Worm (Caenorhabditis elegans): ENCODE measurements around the gene nhr-12.

nhr-12 gene

ce11 chrV:10043234-10043796 is 40.5 kb downstream of the nhr-12 start, which contains the start of gene T06E8.8 (continued):
- TF ChIP-seq nhr-237 (tag; optimal IDR thresholded peaks at IDR 0.05) (no peak), ztf-11 (tag; optimal IDR thresholded peaks at IDR 0.05) (no peak), egl-27 (tag; optimal IDR thresholded peaks at IDR 0.05) (peak; percentile 63), lsy-2 (tag; optimal IDR thresholded peaks at IDR 0.05) (peak in 1 of 2 experiments; percentile 83)

- TF ChIP-seq lin-11 (tag; optimal IDR thresholded peaks at IDR 0.05) (peak; percentile 27), crh-2 (tag; optimal IDR thresholded peaks at IDR 0.05) (peak; percentile 81), mdl-1 (tag; optimal IDR thresholded peaks at IDR 0.05) (peak in 1 of 2 experiments; percentile 71), mab-5 (tag; optimal IDR thresholded peaks at IDR 0.05) (peak; percentile 36), lin-13 (GFP tag; optimal IDR thresholded peaks at IDR 0.05) (peak; percentile 40), nhr-10 (tag; optimal IDR thresholded peaks at IDR 0.05) (peak; percentile 8), nhr-11 (tag; optimal IDR thresholded peaks at IDR 0.05) (no peak), zag-1 (tag; optimal IDR thresholded peaks at IDR 0.05) (peak; percentile 28), sma-9 (GFP tag; optimal IDR thresholded peaks at IDR 0.05) (peak; percentile 95), sma-9 (tag; optimal IDR thresholded peaks at IDR 0.05) (no peak), egl-27 (tag; optimal IDR thresholded peaks at IDR 0.05) (peak; percentile 71), elt-1 (tag; optimal IDR thresholded peaks at IDR 0.05) (no peak), nhr-23 (tag; optimal IDR thresholded peaks at IDR 0.05) (no peak), ztf-1 (GFP tag; conservative IDR thresholded peaks at IDR 0.05) (no peak), C34F6.9 (tag; optimal IDR thresholded peaks at IDR 0.05) (peak; percentile 84), nhr-129 (tag; optimal IDR thresholded peaks at IDR 0.05) (peak; percentile 80), elt-3 (tag; optimal IDR thresholded peaks at IDR 0.05) (no peak), gmeb-1 (tag; optimal IDR thresholded peaks at IDR 0.05) (peak; percentile 42), nhr-21 (tag; optimal IDR thresholded peaks at IDR 0.05) (peak; percentile 39), sma-3 (GFP tag; optimal IDR thresholded peaks at IDR 0.05) (peak; percentile 53), lin-39 (tag; optimal IDR thresholded peaks at IDR 0.05) (no peak), mbf-1 (tag; optimal IDR thresholded peaks at IDR 0.05) (no peak), unc-55 (GFP tag; optimal IDR thresholded peaks at IDR 0.05) (peak; percentile 74), fos-1 (tag; optimal IDR thresholded peaks at IDR 0.05) (peak; percentile 46), nhr-25 (tag; optimal IDR thresholded peaks at IDR 0.05) (peak; percentile 3), lsy-2 (tag; optimal IDR thresholded peaks at IDR 0.05) (peak; percentile 89 to 98), F13H6.1 (tag; optimal IDR thresholded peaks at IDR 0.05) (peak; percentile 80), sem-4 (tag; optimal IDR thresholded peaks at IDR 0.05) (peak; percentile 4), nhr-6 (tag; optimal IDR thresholded peaks at IDR 0.05) (peak; percentile 23)
Observed at ce11 chrV:10042254-10042653, 41.6 kb downstream of the nhr-12 start.

ce11 chrV:10041484-10041883 is 42.4 kb downstream of the nhr-12 start:
- TF ChIP-seq gmeb-1 (tag; optimal IDR thresholded peaks at IDR 0.05) (no peak), aly-2 (tag; optimal IDR thresholded peaks at IDR 0.05) (no peak), sem-4 (tag; optimal IDR thresholded peaks at IDR 0.05) (peak; percentile 28), zag-1 (tag; optimal IDR thresholded peaks at IDR 0.05) (no peak), nhr-10 (tag; optimal IDR thresholded peaks at IDR 0.05) (no peak), ztf-11 (tag; optimal IDR thresholded peaks at IDR 0.05) (no peak), mbf-1 (tag; optimal IDR thresholded peaks at IDR 0.05) (no peak), mab-5 (tag; optimal IDR thresholded peaks at IDR 0.05) (no peak), lin-11 (tag; optimal IDR thresholded peaks at IDR 0.05) (no peak), nhr-23 (tag; optimal IDR thresholded peaks at IDR 0.05) (no peak), unc-55 (GFP tag; optimal IDR thresholded peaks at IDR 0.05) (peak; percentile 65), snpc-4 (tag; optimal IDR thresholded peaks at IDR 0.05) (peak; percentile 2), lin-13 (GFP tag; optimal IDR thresholded peaks at IDR 0.05) (no peak), ztf-1 (GFP tag; conservative IDR thresholded peaks at IDR 0.05) (no peak), blmp-1 (tag; optimal IDR thresholded peaks at IDR 0.05; ENCODE audit: insufficient read depth) (peak; percentile 31), ceh-82 (tag; optimal IDR thresholded peaks at IDR 0.05) (no peak), crh-2 (tag; optimal IDR thresholded peaks at IDR 0.05) (peak; percentile 24), ceh-16 (tag; optimal IDR thresholded peaks at IDR 0.05) (no peak), unc-62 (GFP tag; optimal IDR thresholded peaks at IDR 0.05) (no peak), nhr-6 (tag; optimal IDR thresholded peaks at IDR 0.05) (peak; percentile 42), lsy-2 (tag; optimal IDR thresholded peaks at IDR 0.05) (peak; percentile 17 to 64), nhr-11 (tag; optimal IDR thresholded peaks at IDR 0.05) (no peak), nhr-21 (tag; optimal IDR thresholded peaks at IDR 0.05) (no peak), ama-1 (optimal IDR thresholded peaks at IDR 0.05) (no peak), nhr-25 (tag; optimal IDR thresholded peaks at IDR 0.05) (no peak), nhr-12 (tag; optimal IDR thresholded peaks at IDR 0.05) (no peak), Y55F3AM.14 (GFP tag; optimal IDR thresholded peaks at IDR 0.05) (no peak), nhr-77 (tag; optimal IDR thresholded peaks at IDR 0.05) (no peak), alr-1 (tag; optimal IDR thresholded peaks at IDR 0.05) (no peak), fos-1 (tag; optimal IDR thresholded peaks at IDR 0.05) (no peak), lin-39 (tag; optimal IDR thresholded peaks at IDR 0.05) (no peak), dmd-4 (tag; optimal IDR thresholded peaks at IDR 0.05) (no peak), nhr-237 (tag; optimal IDR thresholded peaks at IDR 0.05) (no peak), mdl-1 (tag; optimal IDR thresholded peaks at IDR 0.05) (peak in 1 of 2 experiments; percentile 29), C34F6.9 (tag; optimal IDR thresholded peaks at IDR 0.05) (peak; percentile 52), peb-1 (tag; optimal IDR thresholded peaks at IDR 0.05) (no peak), elt-1 (tag; optimal IDR thresholded peaks at IDR 0.05) (no peak), nhr-129 (tag; optimal IDR thresholded peaks at IDR 0.05) (peak; percentile 67), F13H6.1 (tag; optimal IDR thresholded peaks at IDR 0.05) (peak; percentile 47), skn-1 (tag; optimal IDR thresholded peaks at IDR 0.05) (no peak), sma-9 (GFP tag; optimal IDR thresholded peaks at IDR 0.05) (peak; percentile 3), sma-9 (tag; optimal IDR thresholded peaks at IDR 0.05) (no peak), egl-27 (tag; optimal IDR thresholded peaks at IDR 0.05) (no peak), sma-3 (GFP tag; optimal IDR thresholded peaks at IDR 0.05) (no peak)

Data from whole organism, L2 larva.